Worm (Caenorhabditis elegans): ENCODE results near the gene F44E2.6.

- TF ChIP-seq ces-1 (GFP tag; optimal IDR thresholded peaks at IDR 0.05) (no peak), lin-13 (GFP tag; optimal IDR thresholded peaks at IDR 0.05) (no peak), tag-97 (GFP tag; IDR thresholded peaks at IDR 0.05) (no peak), mdl-1 (tag; optimal IDR thresholded peaks at IDR 0.05) (no peak), attf-4 (tag; optimal IDR thresholded peaks at IDR 0.05) (no peak), fos-1 (tag; optimal IDR thresholded peaks at IDR 0.05) (no peak), aly-2 (tag; optimal IDR thresholded peaks at IDR 0.05) (no peak), ztf-11 (tag; optimal IDR thresholded peaks at IDR 0.05) (no peak)
Observed at ce11 chrIII:8893464-8893863, 48.5 kb upstream of the F44E2.6 start, which contains the start of gene ZK637.4.

Data from whole organism, L4 larva.